Fruit fly (Drosophila melanogaster) whole organism, embryonic: ENCODE measurements around the gene awd.

ENCODE experiments used
- Bdp1 ChIP-seq: fragments of 200-800 bp; sonication (Bioruptor generic); optimal IDR thresholded peaks from 3 replicates; lab custom pipeline; 2016; ENCODE audit warnings: missing biosample characterization, missing genetic modification characterization
- CG10267 ChIP-seq: fragments of 200-800 bp; sonication (Bioruptor generic); optimal IDR thresholded peaks from 2 replicates; lab custom pipeline; 2018; ENCODE audit warnings: missing biosample characterization, mild to moderate bottlenecking, missing genetic modification characterization, moderate library complexity
- CG10321 ChIP-seq: fragments of 200-800 bp; sonication (Bioruptor generic); IDR thresholded peaks from 2 replicates; pipeline ENCODE4 v1.3.6; 2022; ENCODE audit warnings: missing biosample characterization, missing genetic modification characterization
- CG11456 ChIP-seq: fragments of 200-800 bp; sonication (Bioruptor generic); IDR thresholded peaks from 3 replicates; pipeline ENCODE4 v1.3.6; 2022; ENCODE audit warnings: missing biosample characterization, missing genetic modification characterization
- CG14050 ChIP-seq: fragments of 200-800 bp; sonication (Bioruptor generic); IDR thresholded peaks from 3 replicates; pipeline ENCODE4 v1.3.6; 2022; ENCODE audit warnings: missing biosample characterization, missing genetic modification characterization
- CG14710 ChIP-seq: fragments of 200-800 bp; sonication (Bioruptor generic); optimal IDR thresholded peaks from 3 replicates; lab custom pipeline; 2019; ENCODE audit warnings: missing biosample characterization, mild to moderate bottlenecking, missing genetic modification characterization, moderate library complexity
- CG14965 ChIP-seq: fragments of 200-800 bp; sonication (Bioruptor generic); optimal IDR thresholded peaks from 2 replicates; lab custom pipeline; 2016; ENCODE audit warnings: missing biosample characterization, missing genetic modification characterization, borderline replicate concordance
- CG16779 ChIP-seq: fragments of 200-800 bp; sonication (Bioruptor generic); IDR thresholded peaks from 2 replicates; pipeline ENCODE4 v1.3.6; 2022; ENCODE audit warnings: missing biosample characterization, missing genetic modification characterization
- CG17361 ChIP-seq: fragments of 200-800 bp; sonication (Bioruptor generic); IDR thresholded peaks from 3 replicates; pipeline ENCODE4 v1.3.6; 2022; ENCODE audit warnings: missing biosample characterization, missing genetic modification characterization
- CG1832 ChIP-seq: fragments of 200-800 bp; sonication (Bioruptor generic); optimal IDR thresholded peaks from 2 replicates; lab custom pipeline; 2017; ENCODE audit warnings: missing biosample characterization, mild to moderate bottlenecking, missing genetic modification characterization, inconsistent platforms
- CG2199 ChIP-seq: fragments of 200-800 bp; sonication (Bioruptor generic); IDR thresholded peaks from 3 replicates; pipeline ENCODE4 v1.3.6; 2022; ENCODE audit warnings: missing biosample characterization, missing genetic modification characterization
- CG2678 ChIP-seq: fragments of 200-800 bp; sonication (Bioruptor generic); optimal IDR thresholded peaks from 3 replicates; lab custom pipeline; 2019; ENCODE audit warnings: missing biosample characterization, mild to moderate bottlenecking, missing genetic modification characterization, moderate library complexity
- CG30403 ChIP-seq: fragments of 200-800 bp; sonication (Bioruptor generic); optimal IDR thresholded peaks from 3 replicates; lab custom pipeline; 2016; ENCODE audit warnings: missing biosample characterization, missing genetic modification characterization
- CG31441 ChIP-seq: fragments of 200-800 bp; sonication (Bioruptor generic); IDR thresholded peaks from 2 replicates; pipeline ENCODE4 v1.3.6; 2022; ENCODE audit warnings: missing biosample characterization, missing genetic modification characterization
- CG32772 ChIP-seq: fragments of 200-800 bp; sonication (Bioruptor generic); IDR thresholded peaks from 2 replicates; pipeline ENCODE4 v1.3.6; 2022; ENCODE audit warnings: missing biosample characterization, missing genetic modification characterization
- CG33213 ChIP-seq: fragments of 200-800 bp; sonication (Bioruptor generic); optimal IDR thresholded peaks from 3 replicates; lab custom pipeline; 2016; ENCODE audit warnings: missing biosample characterization, missing genetic modification characterization
- CG3838 ChIP-seq: fragments of 200-800 bp; sonication (Bioruptor generic); optimal IDR thresholded peaks from 3 replicates; lab custom pipeline; 2016; ENCODE audit warnings: missing biosample characterization, missing genetic modification characterization
- CG4404 ChIP-seq: fragments of 200-800 bp; sonication (Bioruptor generic); IDR thresholded peaks from 2 replicates; pipeline ENCODE4 v1.3.6; 2022; ENCODE audit warnings: missing biosample characterization, missing genetic modification characterization
- CG6683 ChIP-seq: fragments of 200-800 bp; sonication (Bioruptor generic); optimal IDR thresholded peaks from 2 replicates; lab custom pipeline; 2017; ENCODE audit warnings: missing biosample characterization, mild to moderate bottlenecking, missing genetic modification characterization, missing genetic modification reagents
- CG7963 ChIP-seq: fragments of 200-800 bp; sonication (Bioruptor generic); IDR thresholded peaks from 3 replicates; pipeline ENCODE4 v1.3.6; 2022; ENCODE audit warnings: missing biosample characterization, missing genetic modification characterization; ENCODE audit not compliant: partially characterized antibody
- D ChIP-seq, 2 experiments: fragments of 200-800 bp in 1 of 2; fragments of >200 bp in 1 of 2; sonication (Bioruptor generic) in 1 of 2; optimal IDR thresholded peaks; 2 replicates in 1 of 2; 3 replicates in 1 of 2; lab custom pipeline; 2017; ENCODE audit warnings: mild to moderate bottlenecking in 1 of 2, missing biosample characterization in 1 of 2, missing genetic modification characterization in 1 of 2, missing genetic modification reagents in 1 of 2
- Gug ChIP-seq: fragments of 200-800 bp; sonication (Bioruptor generic); IDR thresholded peaks from 4 replicates; pipeline ENCODE4 v1.3.6; 2022; ENCODE audit warnings: missing biosample characterization, missing genetic modification characterization
- HmgD ChIP-seq: fragments of 200-800 bp; sonication (Bioruptor generic); optimal IDR thresholded peaks from 3 replicates; lab custom pipeline; 2016; ENCODE audit warnings: missing biosample characterization, missing genetic modification characterization
- Hr78 ChIP-seq, 2 experiments: fragments of 200-800 bp in 1 of 2; fragments of >200 bp in 1 of 2; sonication (Bioruptor generic) in 1 of 2; optimal IDR thresholded peaks; 2 replicates each; lab custom pipeline; 2017 to 2019; ENCODE audit warnings: missing biosample characterization in 2 of 2, missing genetic modification characterization in 2 of 2, mild to moderate bottlenecking in 1 of 2, moderate library complexity in 1 of 2
- MBD-R2 ChIP-seq: fragments of 200-800 bp; sonication (Bioruptor generic); IDR thresholded peaks from 2 replicates; pipeline ENCODE4 v1.3.6; 2022; ENCODE audit warnings: missing biosample characterization, missing genetic modification characterization
- Mes4 ChIP-seq: fragments of 200-800 bp; sonication (Bioruptor generic); optimal IDR thresholded peaks from 2 replicates; lab custom pipeline; 2016; ENCODE audit warnings: missing biosample characterization, missing genetic modification characterization
- Sin3A ChIP-seq: fragments of >200 bp; optimal IDR thresholded peaks from 2 replicates; lab custom pipeline; 2018
- Sry-β ChIP-seq: fragments of 200-800 bp; sonication (Bioruptor generic); optimal IDR thresholded peaks from 2 replicates; lab custom pipeline; 2018; ENCODE audit warnings: missing biosample characterization, mild to moderate bottlenecking, missing genetic modification characterization, moderate library complexity
- Xbp1 ChIP-seq: fragments of 200-800 bp; sonication (Bioruptor generic); optimal IDR thresholded peaks from 3 replicates; lab custom pipeline; 2016; ENCODE audit warnings: missing biosample characterization, mild to moderate bottlenecking, missing genetic modification characterization
- ara ChIP-seq: fragments of 200-800 bp; sonication (Bioruptor generic); IDR thresholded peaks from 2 replicates; pipeline ENCODE4 v1.3.6; 2022; ENCODE audit warnings: missing biosample characterization, missing genetic modification characterization
- bbx ChIP-seq: fragments of 200-800 bp; sonication (Bioruptor generic); IDR thresholded peaks from 2 replicates; pipeline ENCODE4 v1.3.6; 2022; ENCODE audit warnings: missing biosample characterization, missing genetic modification characterization; ENCODE audit not compliant: partially characterized antibody
- dpn ChIP-seq, 2 experiments: fragments of 200-800 bp; sonication (Bioruptor generic); optimal IDR thresholded peaks; 3 replicates each; lab custom pipeline; 2016; ENCODE audit warnings: missing biosample characterization in 2 of 2, missing genetic modification characterization in 2 of 2
- gcm ChIP-seq: fragments of 200-800 bp; sonication (Bioruptor generic); optimal IDR thresholded peaks from 2 replicates; lab custom pipeline; 2019; ENCODE audit warnings: missing biosample characterization, mild to moderate bottlenecking, missing genetic modification characterization, moderate library complexity
- hb ChIP-seq: fragments of 200-800 bp; sonication (Bioruptor generic); IDR thresholded peaks from 3 replicates; pipeline ENCODE4 v1.3.6; 2022; ENCODE audit warnings: missing biosample characterization, missing genetic modification characterization; ENCODE audit not compliant: partially characterized antibody
- her ChIP-seq: fragments of 200-800 bp; sonication (Bioruptor generic); optimal IDR thresholded peaks from 2 replicates; lab custom pipeline; 2016; ENCODE audit warnings: missing biosample characterization, missing genetic modification characterization
- jumu ChIP-seq: fragments of 200-800 bp; sonication (Bioruptor generic); optimal IDR thresholded peaks from 3 replicates; lab custom pipeline; 2016; ENCODE audit warnings: missing biosample characterization, missing genetic modification characterization
- knrl ChIP-seq: fragments of 200-800 bp; sonication (Bioruptor generic); IDR thresholded peaks from 3 replicates; pipeline ENCODE4 v1.3.6; 2022; ENCODE audit warnings: missing biosample characterization, missing genetic modification characterization; ENCODE audit not compliant: partially characterized antibody
- nerfin-1 ChIP-seq: fragments of 200-800 bp; sonication (Bioruptor generic); optimal IDR thresholded peaks from 3 replicates; lab custom pipeline; 2019; ENCODE audit warnings: missing biosample characterization, mild to moderate bottlenecking, missing genetic modification characterization, moderate library complexity
- phol ChIP-seq: fragments of 200-800 bp; sonication (Bioruptor generic); optimal IDR thresholded peaks from 3 replicates; lab custom pipeline; 2018; ENCODE audit warnings: missing biosample characterization, mild to moderate bottlenecking, missing genetic modification characterization, moderate library complexity
- pros ChIP-seq: fragments of 200-800 bp; sonication (Bioruptor generic); optimal IDR thresholded peaks from 3 replicates; lab custom pipeline; 2019; ENCODE audit warnings: missing biosample characterization, mild to moderate bottlenecking, missing genetic modification characterization, moderate library complexity
- ranshi ChIP-seq: fragments of 200-800 bp; sonication (Bioruptor generic); IDR thresholded peaks from 2 replicates; pipeline ENCODE4 v1.3.6; 2022; ENCODE audit warnings: missing biosample characterization, missing genetic modification characterization
- sens ChIP-seq: fragments of 200-800 bp; sonication (Bioruptor generic); peaks from one replicate; lab custom pipeline; 2016; ENCODE audit warnings: missing biosample characterization, missing genetic modification characterization
- so ChIP-seq: fragments of 200-800 bp; sonication (Bioruptor generic); IDR thresholded peaks from 3 replicates; pipeline ENCODE4 v1.3.6; 2022; ENCODE audit warnings: missing biosample characterization, missing genetic modification characterization
- sob ChIP-seq: fragments of 200-800 bp; sonication (Bioruptor generic); IDR thresholded peaks from 2 replicates; pipeline ENCODE4 v1.3.6; 2022; ENCODE audit warnings: missing biosample characterization, missing genetic modification characterization
- tin ChIP-seq: fragments of 200-800 bp; sonication (Bioruptor generic); optimal IDR thresholded peaks from 3 replicates; lab custom pipeline; 2016; ENCODE audit warnings: missing biosample characterization, missing genetic modification characterization
- tio ChIP-seq: fragments of 200-800 bp; sonication (Bioruptor generic); optimal IDR thresholded peaks from 2 replicates; lab custom pipeline; 2017; ENCODE audit warnings: missing biosample characterization, missing genetic modification characterization, inconsistent platforms
- ttk ChIP-seq: fragments of 200-800 bp; sonication (Bioruptor generic); IDR thresholded peaks from 2 replicates; pipeline ENCODE4 v2.1.2; 2022; ENCODE audit warnings: missing biosample characterization, missing genetic modification characterization
- vvl ChIP-seq: fragments of 200-800 bp; sonication (Bioruptor generic); IDR thresholded peaks from 2 replicates; pipeline ENCODE4 v1.3.6; 2022; ENCODE audit warnings: missing biosample characterization, missing genetic modification characterization
- wek ChIP-seq: fragments of 200-800 bp; sonication (Bioruptor generic); optimal IDR thresholded peaks from 3 replicates; lab custom pipeline; 2018; ENCODE audit warnings: missing biosample characterization, mild to moderate bottlenecking, missing genetic modification characterization, moderate library complexity
- yki ChIP-seq: fragments of >200 bp; optimal IDR thresholded peaks from 3 replicates; lab custom pipeline; 2018

The awd gene

DNA sequence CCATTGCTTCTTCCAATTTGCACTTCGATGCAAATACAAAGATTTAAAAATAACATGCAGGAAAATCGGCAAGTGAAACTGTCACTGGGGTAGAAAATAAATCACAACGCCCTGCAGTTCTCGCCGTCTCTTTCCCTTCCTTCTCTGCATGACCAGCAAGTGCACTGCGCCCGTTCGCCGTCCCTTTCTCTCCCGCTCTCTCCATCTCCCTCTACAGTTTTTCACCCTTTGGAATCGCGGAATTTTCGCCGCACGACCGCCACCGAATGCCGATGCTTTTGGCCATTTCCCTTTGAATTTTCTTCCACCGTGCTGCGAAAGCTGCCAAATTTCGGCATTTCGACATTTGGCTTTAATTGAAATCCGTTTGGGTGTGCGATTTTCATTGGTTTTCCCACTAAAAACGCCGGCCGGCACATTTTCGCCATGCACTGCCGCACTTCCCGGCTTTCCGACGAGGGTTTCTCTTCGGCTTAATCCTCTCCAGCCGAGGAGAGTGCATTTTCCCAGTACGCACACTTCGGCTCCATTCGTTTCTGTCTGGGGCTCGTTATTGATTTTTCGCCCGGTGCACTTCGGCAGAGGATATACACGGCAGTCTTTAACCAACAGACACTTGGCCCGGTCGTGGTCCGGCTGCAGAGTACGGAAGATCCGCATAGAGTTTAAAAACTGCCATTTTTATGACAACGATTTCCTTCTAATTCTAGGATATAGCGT is 6.7 kb downstream of the awd start:
- TF ChIP-seq CG32772 (GFP tag; lab: Robert Waterston, UW): no peak
- no peak for TF ChIP-seq CG14050 (GFP tag; lab: Robert Waterston, UW)
- no peak for TF ChIP-seq tin (GFP tag; lab: Kevin White, UChicago)
- TF ChIP-seq so (GFP tag; lab: Robert Waterston, UW): no peak
- TF ChIP-seq ranshi: no peak
- no peak for TF ChIP-seq Mes4 (GFP tag; lab: Kevin White, UChicago)
- TF ChIP-seq CG3838 (GFP tag; lab: Kevin White, UChicago): no peak
- no peak for TF ChIP-seq D (optimal IDR thresholded peaks at IDR 0.05; lab: Kevin White, UChicago)
- TF ChIP-seq D (GFP tag; optimal IDR thresholded peaks at IDR 0.05; lab: Kevin White, UChicago): no peak
- TF ChIP-seq hb: no peak
- no peak for TF ChIP-seq sob (GFP tag; lab: Robert Waterston, UW)
- TF ChIP-seq CG10267 (tag; lab: Kevin White, UChicago): no peak
- no peak for TF ChIP-seq CG2199 (GFP tag; lab: Robert Waterston, UW)
- TF ChIP-seq gcm (GFP tag; lab: Kevin White, UChicago): no peak
- TF ChIP-seq HmgD (GFP tag; lab: Kevin White, UChicago): no peak
- TF ChIP-seq CG10321 (GFP tag; lab: Robert Waterston, UW): peak; percentile 53; the same call in 1 of the 2 replicates
- no peak for TF ChIP-seq CG11456
- no peak for TF ChIP-seq pros (GFP tag; lab: Kevin White, UChicago)
- TF ChIP-seq Bdp1: no peak
- no peak for TF ChIP-seq phol (tag; lab: Kevin White, UChicago)
- TF ChIP-seq Gug (GFP tag; lab: Robert Waterston, UW): no peak
- no peak for TF ChIP-seq Xbp1 (GFP tag; lab: Kevin White, UChicago)
- peak; percentile 72 for TF ChIP-seq CG1832 (GFP tag; lab: Kevin White, UChicago)
- TF ChIP-seq Sin3A: no peak
- no peak for TF ChIP-seq CG14965 (GFP tag; lab: Kevin White, UChicago)
- TF ChIP-seq CG30403: no peak
- no peak for TF ChIP-seq dpn (GFP tag; optimal IDR thresholded peaks at IDR 0.05; lab: Kevin White, UChicago)
- TF ChIP-seq Sry-β (GFP tag; lab: Kevin White, UChicago): no peak
- no peak for TF ChIP-seq tio (GFP tag; lab: Kevin White, UChicago)
- no peak for TF ChIP-seq CG31441
- 0 out of 3 replicates have a peak, but pooled peaks have one; percentile 38 for TF ChIP-seq CG7963 (GFP tag; lab: Robert Waterston, UW)
- TF ChIP-seq Hr78 (GFP tag; optimal IDR thresholded peaks at IDR 0.05; lab: Kevin White, UChicago): no peak
- no peak for TF ChIP-seq ara (GFP tag; lab: Robert Waterston, UW)
- TF ChIP-seq jumu: no peak
- TF ChIP-seq CG2678 (tag; lab: Kevin White, UChicago): no peak
- TF ChIP-seq yki: no peak
- TF ChIP-seq wek (GFP tag; lab: Kevin White, UChicago): no peak
- TF ChIP-seq CG4404: no peak
- no peak for TF ChIP-seq vvl (GFP tag; lab: Robert Waterston, UW)
- TF ChIP-seq nerfin-1 (tag; lab: Kevin White, UChicago): peak; percentile 96
- TF ChIP-seq CG16779 (GFP tag; lab: Robert Waterston, UW): no peak
- TF ChIP-seq sens (GFP tag; lab: Kevin White, UChicago): peak; percentile 1
- no peak for TF ChIP-seq knrl (GFP tag; lab: Robert Waterston, UW)
- no peak for TF ChIP-seq CG17361
- peak; percentile 29; the same call in 1 of the 2 replicates for TF ChIP-seq bbx (GFP tag; lab: Robert Waterston, UW)
- no peak for TF ChIP-seq CG14710 (tag; lab: Kevin White, UChicago)
- peak; percentile 16; the same call in 1 of the 2 replicates for TF ChIP-seq MBD-R2 (GFP tag; lab: Robert Waterston, UW)
- TF ChIP-seq ttk (GFP tag; lab: Robert Waterston, UW): no peak
- no peak for TF ChIP-seq her (GFP tag; lab: Kevin White, UChicago)
- TF ChIP-seq CG6683 (GFP tag; lab: Kevin White, UChicago): no peak
- TF ChIP-seq CG33213: no peak
